Fruit fly (Drosophila melanogaster) whole organism, embryonic: Measurements from ENCODE around the gene Tsen54.

Experiments
- Usf ChIP-seq: fragments of 200-800 bp; sonication (Bioruptor generic); optimal IDR thresholded peaks from 2 replicates; lab custom pipeline; 2017; ENCODE audit warnings: missing genotype, missing biosample characterization, missing genetic modification characterization
- zf30C ChIP-seq: fragments of 200-800 bp; sonication (Bioruptor generic); optimal IDR thresholded peaks from 3 replicates; lab custom pipeline; 2018; ENCODE audit warnings: missing biosample characterization, mild to moderate bottlenecking, missing genetic modification characterization

dm6 chr3L:12223635-12224016, 17.8 kb upstream of the Tsen54 start:
- no peak for TF ChIP-seq zf30C (GFP tag; lab: Kevin White, UChicago)
- no peak for TF ChIP-seq Usf (GFP tag; lab: Kevin White, UChicago)
